Worm (Caenorhabditis elegans): ENCODE data around the gene yju-2.

Gene yju-2

ce11 chrIII:7140228-7140710 is 43.9 kb upstream of the yju-2 start (continued):
- TF ChIP-seq pros-1 (tag; optimal IDR thresholded peaks at IDR 0.05) = no peak
- no peak for TF ChIP-seq pqm-1 (tag; optimal IDR thresholded peaks at IDR 0.05)
- TF ChIP-seq K09A11.1 (tag; optimal IDR thresholded peaks at IDR 0.05; ENCODE audit: insufficient read depth) = no peak
- TF ChIP-seq C38D4.7 (GFP tag; optimal IDR thresholded peaks at IDR 0.05) = no peak
- no peak for TF ChIP-seq ceh-9 (tag; optimal IDR thresholded peaks at IDR 0.05)
- TF ChIP-seq hlh-6 (tag; optimal IDR thresholded peaks at IDR 0.05) = no peak
- no peak for TF ChIP-seq ceh-19 (GFP tag; optimal IDR thresholded peaks at IDR 0.05)

DNA sequence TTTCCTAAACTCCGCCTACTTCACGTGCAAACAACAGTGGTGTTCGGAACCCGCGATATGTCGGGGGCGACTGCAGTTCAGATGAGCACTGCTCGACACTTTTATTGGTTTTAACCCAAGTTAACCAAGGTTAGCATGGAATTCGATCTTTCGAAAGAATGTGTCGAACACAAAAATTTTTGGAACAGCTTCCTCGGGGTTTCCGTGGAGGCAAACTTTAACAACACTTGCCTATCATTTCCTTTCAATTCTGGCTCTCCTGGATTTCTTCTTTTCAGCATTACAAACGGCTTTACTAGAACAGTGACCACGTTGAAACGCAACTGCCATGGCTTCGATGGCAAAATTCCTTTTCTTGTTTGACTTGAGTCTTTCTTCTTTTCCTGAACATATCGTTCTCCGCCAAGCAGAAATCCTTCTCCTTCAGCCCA is 42.8 kb upstream of the yju-2 start:
- TF ChIP-seq ama-1 (optimal IDR thresholded peaks at IDR 0.05) (peak; percentile 87), elt-2 (tag; optimal IDR thresholded peaks at IDR 0.05) (peak; percentile 11), ceh-6 (GFP tag; optimal IDR thresholded peaks at IDR 0.05) (no peak), unc-55 (GFP tag; optimal IDR thresholded peaks at IDR 0.05) (no peak), zip-5 (tag; optimal IDR thresholded peaks at IDR 0.05) (no peak), odd-2 (tag; optimal IDR thresholded peaks at IDR 0.05) (no peak), ceh-30 (tag; optimal IDR thresholded peaks at IDR 0.05) (no peak), ceh-18 (tag; optimal IDR thresholded peaks at IDR 0.05) (no peak), ceh-31 (tag; optimal IDR thresholded peaks at IDR 0.05) (no peak), nhr-11 (tag; optimal IDR thresholded peaks at IDR 0.05) (no peak)

DNA sequence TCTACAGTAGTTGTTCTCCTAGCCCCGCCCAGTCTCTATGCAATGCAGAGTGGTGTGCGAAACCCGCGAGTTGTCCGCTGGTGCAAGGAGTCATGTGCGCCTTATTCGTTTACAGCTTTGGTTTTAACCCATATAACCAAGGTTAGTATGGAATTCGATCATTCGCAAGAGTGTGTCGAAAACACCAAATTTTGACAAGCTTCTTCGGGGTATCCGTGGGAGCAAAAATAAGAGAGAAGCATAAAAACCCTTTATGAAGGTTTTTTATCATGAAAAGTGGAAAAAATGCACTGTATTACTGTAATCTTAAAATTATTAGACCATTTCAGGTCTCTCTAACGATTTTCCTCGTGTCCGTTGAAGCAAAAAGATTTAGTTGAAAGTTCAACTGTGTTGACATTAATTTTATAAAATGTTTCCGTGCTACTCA is 41.9 kb upstream of the yju-2 start:
- TF ChIP-seq ama-1 (optimal IDR thresholded peaks at IDR 0.05) = peak; percentile 39
- no peak for TF ChIP-seq nhr-232 (tag; optimal IDR thresholded peaks at IDR 0.05)
- TF ChIP-seq ets-4 (tag; optimal IDR thresholded peaks at IDR 0.05) = no peak
- peak; percentile 25 for TF ChIP-seq hlh-30 (tag; optimal IDR thresholded peaks at IDR 0.05; ENCODE audit: insufficient read depth)
- TF ChIP-seq elt-2 (tag; optimal IDR thresholded peaks at IDR 0.05) = no peak
- no peak for TF ChIP-seq ceh-22 (tag; optimal IDR thresholded peaks at IDR 0.05)
- no peak for TF ChIP-seq ceh-30 (tag; optimal IDR thresholded peaks at IDR 0.05)
- TF ChIP-seq unc-55 (GFP tag; optimal IDR thresholded peaks at IDR 0.05) = no peak

DNA sequence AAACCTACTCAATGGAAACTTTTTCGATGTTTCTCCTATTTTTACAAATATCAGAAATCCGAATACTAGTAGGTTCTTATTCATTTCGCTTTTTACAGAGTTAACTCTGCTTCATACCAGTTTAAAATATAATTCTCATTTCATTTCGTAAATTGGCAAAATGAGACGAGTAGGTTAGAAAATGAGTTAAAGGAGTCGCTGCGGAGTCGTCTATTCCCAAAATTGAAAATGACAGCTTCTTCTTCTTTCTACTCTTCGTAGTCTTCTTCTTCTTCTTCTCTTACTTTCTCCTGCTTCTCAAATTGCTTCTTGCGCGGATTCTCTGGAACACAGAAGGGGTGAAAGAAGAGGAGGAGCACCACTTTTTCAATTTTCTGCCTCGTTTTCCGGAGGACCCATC is 39.4 kb upstream of the yju-2 start, which contains the start of gene glr-2:
Gene glr-2, minus strand, starts transcription at position 211 of the 400 bp plus-strand sequence.
- TF ChIP-seq unc-42 (tag; optimal IDR thresholded peaks at IDR 0.05) (peak; percentile 59), pag-3 (tag; optimal IDR thresholded peaks at IDR 0.05; ENCODE audit: borderline replicate concordance) (no peak)

DNA sequence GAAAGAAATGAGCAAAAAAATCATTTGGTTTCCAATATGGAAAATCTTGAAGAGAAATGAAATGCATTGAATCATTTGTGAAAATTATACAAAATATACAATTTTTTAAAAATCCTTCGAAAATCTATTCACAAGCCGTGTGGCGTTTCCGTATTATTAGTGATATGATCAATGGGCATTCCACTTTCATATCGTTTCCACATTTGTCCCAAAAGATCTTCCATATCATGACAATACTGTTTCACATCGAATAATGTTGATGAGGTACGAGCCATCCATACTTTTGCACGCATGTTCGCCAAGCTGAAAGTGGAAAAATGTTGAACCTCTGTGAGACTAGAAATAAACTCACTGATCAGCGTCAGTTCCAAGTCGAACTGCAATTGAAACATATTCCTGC is 37.8 kb upstream of the yju-2 start:
- TF ChIP-seq madf-2 (tag; optimal IDR thresholded peaks at IDR 0.05) (no peak), ahr-1 (tag; optimal IDR thresholded peaks at IDR 0.05) (no peak), ceh-31 (tag; optimal IDR thresholded peaks at IDR 0.05) (no peak), elt-4 (tag; optimal IDR thresholded peaks at IDR 0.05) (no peak), pag-3 (tag; optimal IDR thresholded peaks at IDR 0.05; ENCODE audit: borderline replicate concordance) (no peak)

DNA sequence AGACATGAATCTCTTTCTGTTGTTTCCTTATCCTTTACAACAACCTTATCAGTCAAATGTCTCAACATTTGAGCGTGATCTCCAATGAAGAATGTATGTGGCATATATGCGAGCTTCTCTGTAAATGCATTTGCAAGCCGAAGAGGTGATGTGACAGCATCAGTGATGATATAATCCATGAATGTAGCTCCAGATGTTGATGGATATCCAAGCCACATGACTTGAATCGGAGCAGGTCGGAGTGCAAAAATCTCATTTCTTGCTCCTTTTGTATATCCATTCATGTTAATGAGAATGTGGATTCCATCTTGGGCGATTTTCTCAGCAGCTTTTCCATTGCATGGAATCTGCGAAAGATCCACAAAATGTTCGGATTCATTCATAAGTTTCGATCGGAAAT is 35.9 kb upstream of the yju-2 start:
- TF ChIP-seq zip-5 (tag; optimal IDR thresholded peaks at IDR 0.05) (no peak), hlh-8 (tag; optimal IDR thresholded peaks at IDR 0.05) (no peak), npax-4 (tag; optimal IDR thresholded peaks at IDR 0.05) (no peak), nhr-11 (tag; optimal IDR thresholded peaks at IDR 0.05) (no peak), ceh-24 (tag; optimal IDR thresholded peaks at IDR 0.05) (no peak), hlh-6 (tag; optimal IDR thresholded peaks at IDR 0.05) (no peak), sox-2 (GFP tag; IDR thresholded peaks at IDR 0.05) (no peak), fkh-6 (tag; optimal IDR thresholded peaks at IDR 0.05) (no peak), fkh-10 (GFP tag; optimal IDR thresholded peaks at IDR 0.05) (no peak), ceh-30 (tag; optimal IDR thresholded peaks at IDR 0.05) (no peak), hlh-13 (GFP tag; optimal IDR thresholded peaks at IDR 0.05) (no peak), ahr-1 (tag; optimal IDR thresholded peaks at IDR 0.05) (no peak), unc-3 (GFP tag; conservative IDR thresholded peaks at IDR 0.05) (no peak), unc-3 (tag; optimal IDR thresholded peaks at IDR 0.05) (no peak), pha-2 (tag; optimal IDR thresholded peaks at IDR 0.05) (no peak)
